Fruit fly (Drosophila melanogaster) whole organism, wandering third instar larva: Measurements from ENCODE around the gene CG5953.

Source experiments
- OdsH ChIP-seq: fragments of 200-800 bp; sonication (Bioruptor generic); optimal IDR thresholded peaks from 2 replicates; lab custom pipeline; 2016; ENCODE audit warnings: missing biosample characterization, mild to moderate bottlenecking, missing genetic modification characterization
- brk ChIP-seq: fragments of 200-800 bp; sonication (Bioruptor generic); optimal IDR thresholded peaks from 2 replicates; lab custom pipeline; 2016; ENCODE audit warnings: missing biosample characterization, mild to moderate bottlenecking, missing genetic modification characterization
- h ChIP-seq: fragments of 200-800 bp; sonication (Bioruptor generic); optimal IDR thresholded peaks from 3 replicates; lab custom pipeline; 2016; ENCODE audit warnings: missing biosample characterization, mild to moderate bottlenecking, missing genetic modification characterization

DNA sequence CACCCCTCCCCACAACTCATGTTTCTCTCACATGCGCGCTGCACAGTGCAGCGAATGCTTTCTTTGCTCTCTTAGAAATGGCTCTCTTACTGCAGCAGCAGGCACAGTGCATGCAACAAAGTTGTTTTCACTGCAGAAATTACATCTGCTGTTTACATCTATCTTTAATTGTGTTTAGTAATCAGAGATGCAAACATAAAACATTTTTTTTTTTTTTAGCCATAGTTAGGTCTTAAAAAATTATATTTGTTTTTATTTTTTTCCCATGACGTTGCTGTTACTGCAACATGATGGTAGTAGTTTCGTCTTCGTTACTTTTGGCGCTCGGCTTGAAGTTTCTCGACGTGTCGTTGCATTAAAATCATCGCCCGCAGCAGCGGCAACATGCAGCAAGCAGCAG, 31.3 kb downstream of the CG5953 start:
- TF ChIP-seq h (GFP tag; lab: Kevin White, UChicago): no peak
- TF ChIP-seq brk (GFP tag; lab: Kevin White, UChicago): no peak
- TF ChIP-seq OdsH (GFP tag; lab: Kevin White, UChicago): no peak
